Fruit fly (Drosophila melanogaster): ENCODE data around the gene aux.

aux gene

dm6 chr3R:4228426-4228825, 16.8 kb downstream of the aux start:
- no peak for TF ChIP-seq CG17801 (GFP tag; optimal IDR thresholded peaks at IDR 0.05; ENCODE audit: partially characterized antibody)

- peak; percentile 86 for TF ChIP-seq CG17801 (GFP tag; optimal IDR thresholded peaks at IDR 0.05; ENCODE audit: partially characterized antibody)
Measured at dm6 chr3R:4229137-4229764, 17.7 kb downstream of the aux start, which contains the start of gene DhpD. Gene DhpD, minus strand, starts transcription at chr3R:4229238.

dm6 chr3R:4232139-4233017, 20.8 kb downstream of the aux start, which contains the start of gene CG14641:
Gene CG14641, minus strand, starts transcription at chr3R:4232342.
- no peak for TF ChIP-seq CG17801 (GFP tag; optimal IDR thresholded peaks at IDR 0.05; ENCODE audit: partially characterized antibody)

dm6 chr3R:4233018-4233385, 21.4 kb downstream of the aux start, which contains the start of gene abs:
Gene abs, plus strand, starts transcription at chr3R:4233047.
- no peak for TF ChIP-seq CG17801 (GFP tag; optimal IDR thresholded peaks at IDR 0.05; ENCODE audit: partially characterized antibody)

dm6 chr3R:4234991-4235553, 23.5 kb downstream of the aux start, which contains the start of gene Gel:
Gene Gel, plus strand, starts transcription at chr3R:4235217.
- TF ChIP-seq CG17801 (GFP tag; optimal IDR thresholded peaks at IDR 0.05; ENCODE audit: partially characterized antibody): no peak

- no peak for TF ChIP-seq CG17801 (GFP tag; optimal IDR thresholded peaks at IDR 0.05; ENCODE audit: partially characterized antibody)
Measured at dm6 chr3R:4236534-4236933, 25.0 kb downstream of the aux start.

- TF ChIP-seq CG17801 (GFP tag; optimal IDR thresholded peaks at IDR 0.05; ENCODE audit: partially characterized antibody): no peak
Measured at dm6 chr3R:4241776-4242175, 30.2 kb downstream of the aux start.

- no peak for TF ChIP-seq CG17801 (GFP tag; optimal IDR thresholded peaks at IDR 0.05; ENCODE audit: partially characterized antibody)
Measured at dm6 chr3R:4242209-4242887, 30.8 kb downstream of the aux start, which contains the start of gene CG14642. Gene CG14642, minus strand, starts transcription at chr3R:4242717.

- TF ChIP-seq CG17801 (GFP tag; optimal IDR thresholded peaks at IDR 0.05; ENCODE audit: partially characterized antibody): no peak
Measured at dm6 chr3R:4243096-4243940, 31.7 kb downstream of the aux start, which contains the start of gene CG34305. Gene CG34305, minus strand, starts transcription at chr3R:4243146.

dm6 chr3R:4246578-4247070, 35.0 kb downstream of the aux start, which contains the start of gene TwdlF:
Gene TwdlF, plus strand, starts transcription at chr3R:4247020.
- TF ChIP-seq CG17801 (GFP tag; optimal IDR thresholded peaks at IDR 0.05; ENCODE audit: partially characterized antibody): no peak

- no peak for TF ChIP-seq CG17801 (GFP tag; optimal IDR thresholded peaks at IDR 0.05; ENCODE audit: partially characterized antibody)
Measured at dm6 chr3R:4249947-4250346, 38.4 kb downstream of the aux start.

dm6 chr3R:4251241-4251640, 39.7 kb downstream of the aux start, which contains the start of gene TwdlG:
Gene TwdlG, minus strand, starts transcription at chr3R:4251341.
- no peak for TF ChIP-seq CG17801 (GFP tag; optimal IDR thresholded peaks at IDR 0.05; ENCODE audit: partially characterized antibody)

- TF ChIP-seq CG17801 (GFP tag; optimal IDR thresholded peaks at IDR 0.05; ENCODE audit: partially characterized antibody): no peak
Measured at dm6 chr3R:4252943-4253342, 41.4 kb downstream of the aux start, which contains the start of gene CG14644. Gene CG14644, minus strand, starts transcription at chr3R:4253043.

- no peak for TF ChIP-seq CG17801 (GFP tag; optimal IDR thresholded peaks at IDR 0.05; ENCODE audit: partially characterized antibody)
Measured at dm6 chr3R:4254408-4254807, 42.8 kb downstream of the aux start, which contains the start of gene TwdlV. Gene TwdlV, plus strand, starts transcription at chr3R:4254708.

Data from ovary, adult (tissue).